Fruit fly (Drosophila melanogaster): ENCODE data around the gene emei.

emei gene

dm6 chr3L:11113198-11114197 is 4.0 kb downstream of the emei start, which contains the start of gene Sod1 (continued):
- TF ChIP-seq zfh2 (GFP tag; optimal IDR thresholded peaks at IDR 0.05) (no peak), CG2875 (GFP tag; optimal IDR thresholded peaks at IDR 0.05) (no peak), CG15011 (GFP tag; optimal IDR thresholded peaks at IDR 0.05) (no peak), Pdp1 (GFP tag; optimal IDR thresholded peaks at IDR 0.05) (peak in 1 of 2 experiments; percentile 77), Dip3 (GFP tag; optimal IDR thresholded peaks at IDR 0.05) (no peak), usp (GFP tag; optimal IDR thresholded peaks at IDR 0.05) (no peak), ara (GFP tag; IDR thresholded peaks at IDR 0.05) (no peak), CG31224 (GFP tag; IDR thresholded peaks at IDR 0.05) (no peak), peb (GFP tag; IDR thresholded peaks at IDR 0.05) (no peak), dm (GFP tag; optimal IDR thresholded peaks at IDR 0.05) (peak; percentile 15), her (GFP tag; optimal IDR thresholded peaks at IDR 0.05) (no peak), Elba2 (GFP tag; optimal IDR thresholded peaks at IDR 0.05) (no peak), danr (GFP tag; IDR thresholded peaks at IDR 0.05) (no peak), Hand (GFP tag; optimal IDR thresholded peaks at IDR 0.05) (no peak), ERR (GFP tag; optimal IDR thresholded peaks at IDR 0.05) (peak; percentile 71), CG16863 (GFP tag; optimal IDR thresholded peaks at IDR 0.05) (no peak), sob (GFP tag; IDR thresholded peaks at IDR 0.05) (no peak), eyg (GFP tag; optimal IDR thresholded peaks at IDR 0.05) (no peak), CG11398 (GFP tag; optimal IDR thresholded peaks at IDR 0.05) (no peak), Bgb (GFP tag; IDR thresholded peaks at IDR 0.05; ENCODE audit: partially characterized antibody) (peak; percentile 29; the same call in 1 of the 2 replicates), ranshi (GFP tag; IDR thresholded peaks at IDR 0.05) (no peak), CG7786 (GFP tag; optimal IDR thresholded peaks at IDR 0.05) (no peak), CG12236 (GFP tag; optimal IDR thresholded peaks at IDR 0.05) (no peak), CG4404 (GFP tag; IDR thresholded peaks at IDR 0.05) (no peak), HLHmδ (GFP tag; optimal IDR thresholded peaks at IDR 0.05) (no peak), Awh (GFP tag; IDR thresholded peaks at IDR 0.05) (no peak), unpg (GFP tag; optimal IDR thresholded peaks at IDR 0.05) (no peak), mld (GFP tag; IDR thresholded peaks at IDR 0.05; ENCODE audit: partially characterized antibody) (no peak), cg (GFP tag; optimal IDR thresholded peaks at IDR 0.05) (peak; percentile 30), MTF-1 (GFP tag; optimal IDR thresholded peaks at IDR 0.05; ENCODE audit: borderline replicate concordance) (no peak), CG8924 (tag; optimal IDR thresholded peaks at IDR 0.05) (no peak), ash1 (GFP tag; optimal IDR thresholded peaks at IDR 0.05) (no peak), Gug (GFP tag; IDR thresholded peaks at IDR 0.05) (no peak), BtbVII (GFP tag; optimal IDR thresholded peaks at IDR 0.05) (peak; percentile 51), CG15696 (tag; optimal IDR thresholded peaks at IDR 0.05) (no peak), CG5953 (GFP tag; IDR thresholded peaks at IDR 0.05) (no peak), exex (tag; optimal IDR thresholded peaks at IDR 0.05) (peak; percentile 30), CG17328 (GFP tag; IDR thresholded peaks at IDR 0.05) (no peak), CG1024 (GFP tag; IDR thresholded peaks at IDR 0.05) (no peak), CG2116 (GFP tag; optimal IDR thresholded peaks at IDR 0.05) (peak; percentile 16), wor (GFP tag; IDR thresholded peaks at IDR 0.05) (no peak), CG18262 (tag; optimal IDR thresholded peaks at IDR 0.05) (no peak), CG2120 (GFP tag; optimal IDR thresholded peaks at IDR 0.05) (peak; percentile 6), onecut (GFP tag; IDR thresholded peaks at IDR 0.05) (no peak), H15 (GFP tag; IDR thresholded peaks at IDR 0.05) (no peak), CG10959 (GFP tag; IDR thresholded peaks at IDR 0.05) (no peak), prd (optimal IDR thresholded peaks at IDR 0.05) (no peak), prd (GFP tag; IDR thresholded peaks at IDR 0.05) (no peak), sr (GFP tag; IDR thresholded peaks at IDR 0.05) (no peak), ci (GFP tag; IDR thresholded peaks at IDR 0.05) (no peak)
